Worm (Caenorhabditis elegans) whole organism, mixed stage, embryonic: Measurements from ENCODE around the gene nas-20.

ENCODE experiments used
- M03D4.4 ChIP-seq: sonication (generic microtip); optimal IDR thresholded peaks from 2 replicates; lab custom pipeline; 2017; ENCODE audit warnings: mild to moderate bottlenecking, missing genetic modification characterization, missing compliant biosample characterization
- bed-3 ChIP-seq: fragments of 200-800 bp; sonication (Bioruptor generic); optimal IDR thresholded peaks from 3 replicates; lab custom pipeline; 2018; ENCODE audit warnings: mild to moderate bottlenecking, missing genetic modification characterization, moderate library complexity, missing compliant biosample characterization
- blmp-1 ChIP-seq: fragments of 150-350 bp; optimal IDR thresholded peaks from 2 replicates; lab custom pipeline; 2014; ENCODE audit warnings: missing biosample characterization, missing genetic modification characterization
- ceh-39 ChIP-seq: fragments of 150-350 bp; optimal IDR thresholded peaks from 2 replicates; lab custom pipeline; 2014; ENCODE audit warnings: missing biosample characterization, missing genetic modification characterization
- ceh-43 ChIP-seq: fragments of 200-800 bp; sonication (Bioruptor generic); optimal IDR thresholded peaks from 2 replicates; lab custom pipeline; 2018; ENCODE audit warnings: mild to moderate bottlenecking, missing genetic modification characterization, moderate library complexity, missing compliant biosample characterization
- ceh-83 ChIP-seq: fragments of 200-800 bp; sonication (Bioruptor generic); optimal IDR thresholded peaks from 2 replicates; lab custom pipeline; 2018; ENCODE audit warnings: mild to moderate bottlenecking, missing genetic modification characterization, missing compliant biosample characterization
- cnd-1 ChIP-seq: fragments of 200-800 bp; sonication (Bioruptor generic); optimal IDR thresholded peaks from 2 replicates; lab custom pipeline; 2018; ENCODE audit warnings: mild to moderate bottlenecking, missing genetic modification characterization, missing compliant biosample characterization
- drap-1 ChIP-seq: fragments of 200-800 bp; sonication (Bioruptor generic); optimal IDR thresholded peaks from 3 replicates; lab custom pipeline; 2018; ENCODE audit warnings: mild to moderate bottlenecking, missing genetic modification characterization, missing compliant biosample characterization
- elt-3 ChIP-seq: fragments of 150-350 bp; optimal IDR thresholded peaks from 2 replicates; lab custom pipeline; 2014; ENCODE audit warnings: missing biosample characterization, missing genetic modification characterization
- flh-1 ChIP-seq: fragments of 200-800 bp; sonication (Bioruptor generic); optimal IDR thresholded peaks from 2 replicates; lab custom pipeline; 2018; ENCODE audit warnings: mild to moderate bottlenecking, missing genetic modification characterization, moderate library complexity, missing compliant biosample characterization
- ham-2 ChIP-seq: fragments of 200-800 bp; sonication (Bioruptor generic); optimal IDR thresholded peaks from 2 replicates; lab custom pipeline; 2018; ENCODE audit warnings: mild to moderate bottlenecking, missing genetic modification characterization, missing compliant biosample characterization
- hlh-1 ChIP-seq: fragments of 150-350 bp; optimal IDR thresholded peaks from 2 replicates; lab custom pipeline; 2014; ENCODE audit warnings: missing biosample characterization, missing genetic modification reagents, missing genetic modification characterization
- lin-13 ChIP-seq: fragments of 150-350 bp; optimal IDR thresholded peaks from 2 replicates; lab custom pipeline; 2014; ENCODE audit warnings: missing biosample characterization, missing genetic modification characterization
- lin-32 ChIP-seq: fragments of 200-800 bp; sonication (Bioruptor generic); optimal IDR thresholded peaks from 2 replicates; lab custom pipeline; 2018; ENCODE audit warnings: mild to moderate bottlenecking, missing genetic modification characterization, missing compliant biosample characterization
- lsy-2 ChIP-seq: fragments of 150-350 bp; optimal IDR thresholded peaks from 2 replicates; lab custom pipeline; 2014; ENCODE audit warnings: missing biosample characterization, missing genetic modification characterization
- mab-5 ChIP-seq: fragments of 150-350 bp; optimal IDR thresholded peaks from 2 replicates; lab custom pipeline; 2014; ENCODE audit warnings: missing biosample characterization, missing genetic modification characterization
- mep-1 ChIP-seq: fragments of 150-350 bp; optimal IDR thresholded peaks from 2 replicates; lab custom pipeline; 2017; ENCODE audit warnings: missing biosample characterization, missing genetic modification reagents, missing genetic modification characterization, inconsistent platforms
- mls-2 ChIP-seq: sonication (generic microtip); optimal IDR thresholded peaks from 2 replicates; lab custom pipeline; 2016; ENCODE audit warnings: mild to moderate bottlenecking, missing genetic modification characterization, moderate library complexity, missing compliant biosample characterization
- nhr-2 ChIP-seq: fragments of 150-350 bp; optimal IDR thresholded peaks from 2 replicates; lab custom pipeline; 2014; ENCODE audit warnings: missing biosample characterization, missing genetic modification characterization
- nhr-237 ChIP-seq: fragments of 150-350 bp; optimal IDR thresholded peaks from 2 replicates; lab custom pipeline; 2014; ENCODE audit warnings: missing biosample characterization, missing genetic modification characterization
- nhr-28 ChIP-seq: fragments of 150-350 bp; optimal IDR thresholded peaks from 2 replicates; lab custom pipeline; 2014; ENCODE audit warnings: missing biosample characterization, missing genetic modification characterization
- nhr-76 ChIP-seq: sonication (generic microtip); optimal IDR thresholded peaks from 2 replicates; lab custom pipeline; 2017; ENCODE audit warnings: missing biosample characterization, missing genetic modification characterization
- pha-4 ChIP-seq: fragments of 150-350 bp; optimal IDR thresholded peaks from 2 replicates; lab custom pipeline; 2018; ENCODE audit warnings: missing biosample characterization, missing genetic modification reagents, missing genetic modification characterization
- sem-2 ChIP-seq: fragments of 200-800 bp; sonication (Bioruptor generic); optimal IDR thresholded peaks from 2 replicates; lab custom pipeline; 2018; ENCODE audit warnings: mild to moderate bottlenecking, missing genetic modification characterization, missing compliant biosample characterization
- snpc-4 ChIP-seq: fragments of 150-350 bp; optimal IDR thresholded peaks from 2 replicates; lab custom pipeline; 2014; ENCODE audit warnings: missing biosample characterization, missing genetic modification characterization
- sptf-1 ChIP-seq: sonication (generic microtip); optimal IDR thresholded peaks from 2 replicates; lab custom pipeline; 2017; ENCODE audit warnings: mild to moderate bottlenecking, missing genetic modification characterization, moderate library complexity, missing compliant biosample characterization
- tbx-8 ChIP-seq: fragments of 200-800 bp; sonication (Bioruptor generic); optimal IDR thresholded peaks from 2 replicates; lab custom pipeline; 2018; ENCODE audit warnings: mild to moderate bottlenecking, missing genetic modification characterization, moderate library complexity, missing compliant biosample characterization
- unc-120 ChIP-seq: sonication (generic microtip); optimal IDR thresholded peaks from 2 replicates; lab custom pipeline; 2017; ENCODE audit warnings: missing genetic modification characterization, missing compliant biosample characterization; ENCODE audit not compliant: poor library complexity, severe bottlenecking
- unc-39 ChIP-seq: fragments of 150-350 bp; optimal IDR thresholded peaks from 2 replicates; lab custom pipeline; 2014; ENCODE audit warnings: missing biosample characterization, missing genetic modification characterization
- unc-62 ChIP-seq: fragments of 150-350 bp; optimal IDR thresholded peaks from 2 replicates; lab custom pipeline; 2014; ENCODE audit warnings: missing biosample characterization, missing genetic modification reagents, missing genetic modification characterization
- zip-8 ChIP-seq: fragments of 150-350 bp; optimal IDR thresholded peaks from 2 replicates; lab custom pipeline; 2014; ENCODE audit warnings: missing biosample characterization, missing genetic modification characterization
- ztf-11 ChIP-seq: fragments of 150-350 bp; optimal IDR thresholded peaks from 2 replicates; lab custom pipeline; 2014; ENCODE audit warnings: missing biosample characterization, missing genetic modification characterization

The nas-20 gene

ce11 chrV:11472209-11472608, at the start of gene nas-20, which contains the start of gene nas-21:
nas-20 (minus strand) TSS chrV:11472309.
nas-21 (plus strand) TSS chrV:11472564.
- TF ChIP-seq mls-2 = no peak
- no peak for TF ChIP-seq lin-32
- no peak for TF ChIP-seq sptf-1 (tag; lab: Kevin White, UChicago)
- TF ChIP-seq blmp-1 (tag; lab: Kevin White, UChicago) = no peak
- no peak for TF ChIP-seq tbx-8 (GFP tag; lab: Kevin White, UChicago)
- no peak for TF ChIP-seq snpc-4
- TF ChIP-seq sem-2 (GFP tag; lab: Kevin White, UChicago) = no peak
- no peak for TF ChIP-seq nhr-28 (tag; lab: Kevin White, UChicago)
- no peak for TF ChIP-seq ham-2 (GFP tag; lab: Kevin White, UChicago)
- no peak for TF ChIP-seq ceh-43 (GFP tag; lab: Kevin White, UChicago)
- no peak for TF ChIP-seq unc-39 (tag; lab: Kevin White, UChicago)
- TF ChIP-seq ceh-39 (tag; lab: Kevin White, UChicago) = no peak

ce11 chrV:11521448-11521847, 49.3 kb upstream of the nas-20 start, which contains the start of gene pafo-1:
pafo-1 (plus strand) TSS chrV:11521703.
- peak; percentile 47 for TF ChIP-seq cnd-1 (tag; lab: Kevin White, UChicago)
- TF ChIP-seq elt-3 (tag; lab: Kevin White, UChicago) = no peak
- TF ChIP-seq unc-62 (GFP tag; lab: Kevin White, UChicago) = no peak
- peak; percentile 57 for TF ChIP-seq hlh-1 (tag; lab: Kevin White, UChicago)
- TF ChIP-seq nhr-28 (tag; lab: Kevin White, UChicago) = no peak
- TF ChIP-seq M03D4.4 (tag; lab: Kevin White, UChicago) = peak; percentile 76
- peak; percentile 74 for TF ChIP-seq nhr-237 (tag; lab: Kevin White, UChicago)
- TF ChIP-seq ceh-83 (GFP tag; lab: Kevin White, UChicago) = peak; percentile 19
- TF ChIP-seq blmp-1 (tag; lab: Kevin White, UChicago) = no peak
- TF ChIP-seq lin-32 = no peak
- peak; percentile 43 for TF ChIP-seq tbx-8 (GFP tag; lab: Kevin White, UChicago)
- TF ChIP-seq lsy-2 (tag; lab: Kevin White, UChicago) = peak; percentile 75
- TF ChIP-seq ceh-39 (tag; lab: Kevin White, UChicago) = peak; percentile 20
- TF ChIP-seq unc-39 (tag; lab: Kevin White, UChicago) = no peak
- TF ChIP-seq bed-3 (GFP tag; lab: Kevin White, UChicago) = no peak
- TF ChIP-seq zip-8 = no peak
- TF ChIP-seq nhr-2 (tag; lab: Kevin White, UChicago) = no peak
- TF ChIP-seq mep-1 (tag; lab: Kevin White, UChicago) = peak; percentile 80
- TF ChIP-seq flh-1 (GFP tag; lab: Kevin White, UChicago) = no peak
- no peak for TF ChIP-seq mab-5 (tag; lab: Kevin White, UChicago)
- peak; percentile 70 for TF ChIP-seq pha-4 (tag; lab: Kevin White, UChicago)
- TF ChIP-seq sem-2 (GFP tag; lab: Kevin White, UChicago) = peak; percentile 32
- TF ChIP-seq drap-1 = peak; percentile 49
- peak; percentile 44 for TF ChIP-seq ceh-43 (GFP tag; lab: Kevin White, UChicago)
- peak; percentile 87 for TF ChIP-seq lin-13
- no peak for TF ChIP-seq mls-2
- peak; percentile 28 for TF ChIP-seq unc-120 (tag; lab: Kevin White, UChicago)

ce11 chrV:11520215-11520614, 48.1 kb upstream of the nas-20 start, which contains the start of the genes C55A6.11 and C55A6.7:
C55A6.11 (plus strand) TSS chrV:11520515.
C55A6.7 (minus strand) TSS chrV:11520530.
- no peak for TF ChIP-seq ztf-11 (tag; lab: Kevin White, UChicago)
- no peak for TF ChIP-seq M03D4.4 (tag; lab: Kevin White, UChicago)

- TF ChIP-seq zip-8 = no peak
- no peak for TF ChIP-seq mep-1 (tag; lab: Kevin White, UChicago)
- TF ChIP-seq unc-39 (tag; lab: Kevin White, UChicago) = no peak
- TF ChIP-seq snpc-4 = no peak
- no peak for TF ChIP-seq sptf-1 (tag; lab: Kevin White, UChicago)
- TF ChIP-seq drap-1 = no peak
- no peak for TF ChIP-seq tbx-8 (GFP tag; lab: Kevin White, UChicago)
- no peak for TF ChIP-seq ztf-11 (tag; lab: Kevin White, UChicago)
- no peak for TF ChIP-seq nhr-76 (tag; lab: Kevin White, UChicago)
- TF ChIP-seq ceh-83 (GFP tag; lab: Kevin White, UChicago) = no peak
- TF ChIP-seq mls-2 = no peak
- TF ChIP-seq ham-2 (GFP tag; lab: Kevin White, UChicago) = no peak
- no peak for TF ChIP-seq ceh-39 (tag; lab: Kevin White, UChicago)
- TF ChIP-seq pha-4 (tag; lab: Kevin White, UChicago) = no peak
- no peak for TF ChIP-seq sem-2 (GFP tag; lab: Kevin White, UChicago)
- no peak for TF ChIP-seq bed-3 (GFP tag; lab: Kevin White, UChicago)
Measured at ce11 chrV:11517789-11518188, 45.7 kb upstream of the nas-20 start, which contains the start of gene C55A6.4. C55A6.4 (minus strand) TSS chrV:11517889.
